Worm (Caenorhabditis elegans) whole organism, L4/young adult: ENCODE measurements around the gene cnd-1.

Source experiments
- W03F9.2 ChIP-seq: fragments of 150-350 bp; optimal IDR thresholded peaks from 2 replicates; lab custom pipeline; 2014; ENCODE audit warnings: missing biosample characterization, missing genetic modification characterization
- dao-5 ChIP-seq: sonication (generic microtip); optimal IDR thresholded peaks from 2 replicates; lab custom pipeline; 2016; ENCODE audit warnings: missing genotype, missing genetic modification characterization, moderate library complexity, missing compliant biosample characterization
- him-1 ChIP-seq: sonication (generic microtip); optimal IDR thresholded peaks from 2 replicates; lab custom pipeline; 2016; ENCODE audit warnings: missing genotype, missing genetic modification reagents, missing genetic modification characterization, missing compliant biosample characterization

The cnd-1 gene

DNA sequence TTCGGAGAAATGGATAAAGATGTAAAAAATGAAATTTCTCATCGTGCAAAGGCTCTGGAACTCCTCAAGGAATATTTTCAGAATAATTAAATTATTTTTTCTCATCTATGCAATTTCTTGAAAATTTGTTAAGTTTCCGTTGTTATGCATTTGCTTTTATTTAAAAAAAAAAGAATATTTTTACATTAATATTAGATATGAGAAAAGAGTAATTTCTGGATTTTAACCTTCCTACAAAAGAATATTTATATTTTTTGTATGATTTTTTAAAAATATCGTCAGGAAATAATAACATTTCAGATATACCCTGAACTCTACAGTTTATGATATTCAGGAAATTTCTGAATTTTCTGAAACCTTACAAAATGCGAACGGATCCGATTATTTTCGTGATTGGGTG, 20.4 kb upstream of the cnd-1 start, which contains the start of gene gro-1:
Gene gro-1, plus strand, starts transcription at position 301 of the 400 bp plus-strand sequence.
- TF ChIP-seq him-1 (tag; lab: Kevin White, UChicago) (no peak), dao-5 (tag; lab: Kevin White, UChicago) (no peak), W03F9.2 (tag; lab: Kevin White, UChicago) (no peak)

DNA sequence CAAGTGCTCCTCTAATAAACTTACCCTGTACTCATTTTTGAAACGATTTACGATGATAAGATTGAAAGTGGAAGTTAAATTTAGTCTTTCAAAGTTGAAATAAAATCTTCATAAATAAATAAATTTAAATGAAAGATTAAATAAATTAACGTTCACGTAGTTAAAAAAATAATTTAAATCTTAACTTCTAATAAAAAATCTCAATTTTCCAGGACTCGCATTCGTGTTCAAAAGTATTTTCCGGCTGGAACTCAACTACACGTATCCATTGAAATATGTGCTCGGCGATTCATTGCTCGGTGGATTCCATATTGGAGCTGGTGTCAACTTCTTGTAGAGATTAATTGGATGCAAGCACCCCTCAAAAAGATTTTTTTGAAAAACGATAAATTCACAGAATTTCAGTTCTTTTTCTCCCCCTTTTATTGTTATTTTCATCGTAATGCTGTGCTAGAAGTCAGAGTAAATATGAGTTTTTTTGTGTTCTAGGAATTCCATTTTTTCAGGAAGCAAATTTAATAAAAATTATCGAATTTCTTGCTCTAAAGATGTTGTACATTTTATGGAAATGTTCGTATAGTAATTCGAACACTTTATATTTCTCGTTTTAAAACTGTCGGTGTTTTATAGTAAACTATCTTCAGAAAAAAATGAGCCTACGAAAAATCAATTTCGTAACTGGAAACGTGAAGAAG, 19.0 kb upstream of the cnd-1 start, which contains the start of the genes C34E10.9 and hap-1:
Gene C34E10.9, minus strand, starts transcription at position 101 of the 695 bp plus-strand sequence.
Gene hap-1, plus strand, starts transcription at position 645 of the 695 bp plus-strand sequence.
- no peak for TF ChIP-seq W03F9.2 (tag; lab: Kevin White, UChicago)
- TF ChIP-seq dao-5 (tag; lab: Kevin White, UChicago): no peak
- TF ChIP-seq him-1 (tag; lab: Kevin White, UChicago): no peak

DNA sequence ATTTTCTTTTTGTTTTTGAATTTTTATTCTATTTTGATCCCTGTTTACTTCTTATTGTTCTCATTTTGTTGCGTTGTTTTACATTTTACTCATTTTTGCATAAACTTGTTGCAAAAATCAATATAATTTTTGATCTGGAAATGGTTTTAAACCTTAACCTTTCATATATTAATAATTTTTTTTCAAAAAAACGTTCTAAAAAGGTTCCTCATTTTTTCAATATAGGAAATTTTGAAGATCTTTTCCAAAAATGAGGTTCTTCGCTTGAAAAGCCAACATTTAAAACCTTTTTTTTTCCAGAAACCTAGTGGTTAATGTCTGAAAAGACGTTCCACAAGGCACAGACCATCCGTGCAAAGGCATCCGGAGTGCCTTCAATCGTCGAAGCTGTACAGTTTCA, 16.0 kb upstream of the cnd-1 start, which contains the start of gene gop-3:
Gene gop-3, plus strand, starts transcription at position 301 of the 400 bp plus-strand sequence.
- TF ChIP-seq dao-5 (tag; lab: Kevin White, UChicago) (no peak), W03F9.2 (tag; lab: Kevin White, UChicago) (no peak), him-1 (tag; lab: Kevin White, UChicago) (no peak)

DNA sequence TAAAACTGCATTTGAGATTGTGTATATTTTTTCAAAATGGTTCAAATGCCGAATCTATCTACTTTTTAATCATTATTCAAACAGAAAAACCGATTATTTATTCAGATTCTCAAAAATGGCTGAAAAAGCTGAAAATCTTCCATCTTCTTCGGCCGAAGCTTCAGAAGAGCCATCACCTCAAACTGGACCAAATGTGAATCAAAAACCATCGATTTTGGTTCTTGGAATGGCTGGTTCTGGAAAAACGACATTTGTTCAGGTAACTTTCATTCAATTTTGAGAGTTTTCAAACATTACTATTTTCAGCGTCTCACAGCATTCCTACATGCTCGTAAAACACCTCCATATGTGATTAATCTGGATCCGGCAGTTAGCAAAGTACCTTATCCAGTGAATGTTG, 14.5 kb upstream of the cnd-1 start, which contains the start of gene gop-2:
Gene gop-2, plus strand, starts transcription at position 106 of the 400 bp plus-strand sequence.
- TF ChIP-seq dao-5 (tag; lab: Kevin White, UChicago) (no peak), him-1 (tag; lab: Kevin White, UChicago) (no peak), W03F9.2 (tag; lab: Kevin White, UChicago) (no peak)

DNA sequence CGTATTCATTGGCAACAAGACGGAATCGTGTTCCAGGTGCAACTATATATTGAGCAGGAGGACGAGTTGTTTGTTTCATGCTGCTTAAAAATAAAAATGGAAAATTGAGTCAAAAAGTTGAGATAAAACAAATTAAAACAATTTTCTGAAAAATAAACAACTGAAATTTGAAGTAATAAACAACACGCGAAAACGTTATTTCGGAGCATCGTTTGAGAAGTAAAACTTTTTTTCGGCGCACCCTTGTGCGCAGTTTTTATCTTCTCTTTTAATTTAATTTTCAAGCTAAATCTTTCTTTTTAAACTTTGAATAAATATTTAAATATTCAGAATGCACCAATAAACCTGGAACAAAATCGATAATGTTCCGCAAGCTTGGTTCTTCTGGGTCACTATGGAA, 9.7 kb upstream of the cnd-1 start, which contains the start of the genes sumv-1 and gop-1:
Gene sumv-1, minus strand, starts transcription at position 80 of the 400 bp plus-strand sequence.
Gene gop-1, plus strand, starts transcription at position 331 of the 400 bp plus-strand sequence.
- TF ChIP-seq W03F9.2 (tag; lab: Kevin White, UChicago): no peak
- TF ChIP-seq dao-5 (tag; lab: Kevin White, UChicago): no peak
- no peak for TF ChIP-seq him-1 (tag; lab: Kevin White, UChicago)

DNA sequence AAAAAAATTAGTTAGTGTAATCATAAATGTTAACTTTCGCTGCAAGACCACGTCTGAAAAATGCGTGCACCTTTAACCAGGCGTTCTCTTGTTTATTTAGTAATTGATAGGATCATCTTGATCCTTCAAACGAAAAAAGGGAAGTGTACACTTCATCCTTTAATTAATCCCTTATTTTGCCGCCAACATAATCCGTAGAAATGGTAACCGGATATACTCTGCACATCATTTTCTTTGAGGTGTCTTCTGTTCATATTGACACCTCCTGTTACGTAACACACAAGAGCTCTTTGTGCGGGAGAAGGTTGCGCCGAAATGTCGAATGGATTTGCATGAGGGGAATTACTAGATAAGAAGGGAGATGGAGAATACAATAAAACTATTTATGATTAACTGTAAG, 4.3 kb upstream of the cnd-1 start:
- TF ChIP-seq him-1 (tag; lab: Kevin White, UChicago) (no peak), W03F9.2 (tag; lab: Kevin White, UChicago) (no peak), dao-5 (tag; lab: Kevin White, UChicago) (no peak)

DNA sequence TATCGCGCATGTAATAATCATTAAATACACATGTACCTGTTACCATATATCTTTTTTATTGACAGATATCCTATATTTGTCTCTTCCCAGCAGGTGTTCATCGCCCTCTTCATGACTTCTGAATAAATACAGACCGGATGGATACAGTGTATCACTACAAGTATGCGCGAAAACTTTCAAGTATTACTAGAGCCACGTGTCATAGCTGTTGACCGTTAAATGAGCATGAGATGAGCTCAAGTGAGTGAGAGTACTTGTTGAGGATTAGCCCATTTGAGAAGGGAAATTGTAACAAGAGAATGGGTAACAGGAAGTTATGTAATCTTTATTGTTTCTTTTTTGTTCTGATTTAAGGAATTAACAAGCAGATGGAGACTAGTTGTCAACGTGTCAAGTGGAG, 628 bp upstream of the cnd-1 start:
- TF ChIP-seq W03F9.2 (tag; lab: Kevin White, UChicago) (no peak), him-1 (tag; lab: Kevin White, UChicago) (no peak), dao-5 (tag; lab: Kevin White, UChicago) (no peak)

DNA sequence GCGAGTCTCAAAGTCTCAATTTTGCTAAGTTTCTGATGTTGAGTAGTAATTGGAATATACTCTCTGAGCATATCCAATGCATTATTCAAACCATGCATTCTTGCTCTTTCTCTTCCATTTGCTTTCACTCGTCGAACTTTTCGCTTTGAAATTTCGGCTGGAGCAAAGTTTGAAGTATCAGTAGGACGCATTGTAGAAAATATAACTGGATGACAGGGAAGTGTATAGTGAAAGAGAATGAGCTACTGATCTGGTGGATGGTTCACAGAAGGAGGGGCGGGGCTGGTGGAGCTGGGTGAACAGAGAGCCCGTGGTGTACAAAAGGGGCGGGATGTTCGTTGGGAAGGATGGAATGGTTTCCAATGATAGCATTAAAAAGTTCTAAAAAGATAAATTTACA, 2.6 kb downstream of the cnd-1 start:
- TF ChIP-seq him-1 (tag; lab: Kevin White, UChicago): no peak
- TF ChIP-seq dao-5 (tag; lab: Kevin White, UChicago): no peak
- no peak for TF ChIP-seq W03F9.2 (tag; lab: Kevin White, UChicago)

DNA sequence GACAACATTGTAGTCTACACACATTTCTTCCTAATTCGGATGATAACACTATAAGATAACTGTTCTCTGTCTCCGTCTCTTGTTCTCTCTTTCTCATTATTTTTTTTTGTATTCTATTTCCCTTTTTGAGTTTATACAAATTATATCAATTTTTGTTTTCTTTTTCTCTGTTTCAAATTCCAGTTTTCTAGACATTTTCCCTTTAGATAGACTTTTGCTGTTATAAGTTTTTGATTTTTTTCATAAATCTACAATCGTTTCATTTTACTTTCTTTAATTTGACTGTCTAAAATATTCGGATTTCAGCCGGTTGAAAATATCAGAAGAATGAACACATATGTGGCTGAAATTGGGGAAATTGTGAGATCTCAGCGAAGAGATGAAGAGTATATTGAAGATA, 8.3 kb downstream of the cnd-1 start, which contains the start of gene prx-10:
Gene prx-10, plus strand, starts transcription at position 301 of the 400 bp plus-strand sequence.
- TF ChIP-seq W03F9.2 (tag; lab: Kevin White, UChicago) (no peak), him-1 (tag; lab: Kevin White, UChicago) (no peak), dao-5 (tag; lab: Kevin White, UChicago) (no peak)

DNA sequence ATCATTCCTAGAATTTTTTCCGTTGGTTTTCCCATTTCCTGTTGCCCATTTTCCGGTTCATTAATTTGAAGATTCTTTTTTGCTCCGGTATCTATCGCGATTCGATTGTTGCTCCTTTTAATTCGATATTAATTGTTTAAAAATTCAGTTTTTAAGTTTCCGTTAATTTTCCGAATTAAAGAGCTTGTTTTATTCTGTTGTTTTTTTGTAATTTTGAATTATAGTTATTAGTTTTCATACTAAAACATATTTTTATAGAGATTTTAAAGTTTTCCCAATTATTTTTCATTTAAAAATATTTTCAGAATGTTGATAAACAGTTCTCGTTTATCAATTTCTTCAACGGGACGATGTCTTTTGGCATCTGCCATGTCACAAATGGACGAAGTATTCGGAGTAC, 10.1 kb downstream of the cnd-1 start, which contains the start of gene mrps-26:
Gene mrps-26, plus strand, starts transcription at position 301 of the 400 bp plus-strand sequence.
- TF ChIP-seq W03F9.2 (tag; lab: Kevin White, UChicago) (no peak), dao-5 (tag; lab: Kevin White, UChicago) (no peak), him-1 (tag; lab: Kevin White, UChicago) (no peak)

DNA sequence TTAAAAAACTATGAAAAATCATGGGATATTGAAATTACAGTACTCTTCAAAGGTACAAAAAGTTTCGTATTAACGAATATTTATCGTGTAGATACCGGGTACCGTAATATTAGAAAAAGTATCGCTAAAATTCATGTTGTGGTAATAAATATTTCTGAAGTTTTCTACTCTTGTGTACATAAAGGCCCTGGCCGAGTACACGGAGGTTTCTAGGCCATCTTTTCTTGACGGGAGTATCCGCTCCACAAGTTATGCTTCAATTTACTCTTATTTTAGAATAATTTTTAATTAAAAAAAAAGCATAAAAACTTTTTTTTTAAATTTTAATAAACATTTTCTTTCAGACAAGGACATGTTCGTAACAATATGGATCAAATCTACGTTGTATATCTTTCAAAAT, 11.3 kb downstream of the cnd-1 start:
- TF ChIP-seq W03F9.2 (tag; lab: Kevin White, UChicago) (no peak), him-1 (tag; lab: Kevin White, UChicago) (no peak), dao-5 (tag; lab: Kevin White, UChicago) (no peak)

DNA sequence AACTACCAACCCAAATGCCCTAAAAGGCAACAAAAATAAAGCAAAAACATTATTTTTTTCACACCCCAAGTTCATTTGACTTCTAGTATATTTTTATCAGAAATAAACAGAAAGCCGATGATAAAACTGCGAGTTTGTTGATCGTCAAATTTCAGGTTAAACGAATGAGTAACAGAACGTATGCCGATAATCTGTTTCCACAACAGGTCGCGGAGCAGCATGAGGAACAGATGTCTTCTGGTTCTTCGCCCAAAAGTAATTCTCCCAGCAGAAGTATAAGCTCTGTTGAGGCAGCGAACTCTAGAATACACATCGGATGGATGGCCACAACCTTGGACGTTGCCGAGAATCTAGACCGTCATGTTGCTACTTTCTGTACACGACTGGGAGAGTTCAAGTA, 14.0 kb downstream of the cnd-1 start, which contains the start of gene prmt-5:
Gene prmt-5, plus strand, starts transcription at position 141 of the 400 bp plus-strand sequence.
- no peak for TF ChIP-seq him-1 (tag; lab: Kevin White, UChicago)
- TF ChIP-seq dao-5 (tag; lab: Kevin White, UChicago): no peak
- TF ChIP-seq W03F9.2 (tag; lab: Kevin White, UChicago): no peak

DNA sequence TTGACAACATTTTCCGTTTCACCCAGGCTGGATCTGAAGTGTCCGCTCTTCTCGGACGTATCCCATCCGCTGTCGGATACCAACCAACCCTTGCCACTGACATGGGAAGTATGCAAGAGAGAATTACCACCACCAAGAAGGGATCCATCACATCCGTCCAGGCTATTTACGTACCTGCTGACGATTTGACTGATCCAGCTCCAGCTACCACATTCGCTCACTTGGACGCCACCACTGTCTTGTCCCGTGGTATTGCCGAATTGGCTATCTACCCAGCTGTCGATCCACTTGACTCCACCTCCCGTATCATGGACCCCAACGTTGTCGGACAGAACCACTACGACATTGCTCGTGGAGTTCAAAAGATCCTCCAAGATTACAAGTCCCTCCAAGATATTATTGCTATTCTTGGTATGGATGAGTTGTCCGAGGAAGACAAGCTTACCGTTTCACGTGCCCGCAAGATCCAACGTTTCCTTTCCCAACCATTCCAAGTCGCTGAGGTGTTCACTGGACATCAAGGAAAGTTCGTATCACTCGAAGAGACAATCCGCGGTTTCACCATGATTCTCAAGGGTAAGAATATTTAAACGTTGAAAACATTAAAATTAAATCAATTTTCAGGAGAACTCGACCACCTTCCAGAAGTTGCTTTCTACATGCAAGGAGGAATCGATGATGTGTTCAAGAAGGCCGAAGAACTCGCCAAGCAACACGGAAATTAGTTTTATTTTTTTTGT, 14.8 kb downstream of the cnd-1 start:
- TF ChIP-seq him-1 (tag; lab: Kevin White, UChicago) (no peak), W03F9.2 (tag; lab: Kevin White, UChicago) (no peak), dao-5 (tag; lab: Kevin White, UChicago) (no peak)
